Worm (Caenorhabditis elegans): ENCODE measurements around the gene egl-21.

The egl-21 gene

ce11 chrIV:10506016-10506415 lies 24.4 kb upstream of the egl-21 start:
- TF ChIP-seq R02D3.7 (tag; optimal IDR thresholded peaks at IDR 0.05) (no peak), elt-2 (tag; optimal IDR thresholded peaks at IDR 0.05) (peak; percentile 53), pqm-1 (tag; optimal IDR thresholded peaks at IDR 0.05) (peak; percentile 63), nfya-1 (tag; optimal IDR thresholded peaks at IDR 0.05; ENCODE audit: insufficient read depth) (peak; percentile 29), jun-1 (tag; optimal IDR thresholded peaks at IDR 0.05) (no peak), mdl-1 (tag; optimal IDR thresholded peaks at IDR 0.05) (no peak)

ce11 chrIV:10505016-10505415 lies 23.4 kb upstream of the egl-21 start:
- TF ChIP-seq mml-1 (tag; optimal IDR thresholded peaks at IDR 0.05), result no peak
- peak; percentile 14 for TF ChIP-seq egl-5 (tag; optimal IDR thresholded peaks at IDR 0.05)
- no peak for TF ChIP-seq elt-2 (tag; optimal IDR thresholded peaks at IDR 0.05)

- no peak for TF ChIP-seq jun-1 (tag; optimal IDR thresholded peaks at IDR 0.05)
- TF ChIP-seq ztf-11 (tag; optimal IDR thresholded peaks at IDR 0.05), result no peak
- peak; percentile 83 for TF ChIP-seq nfya-1 (tag; optimal IDR thresholded peaks at IDR 0.05; ENCODE audit: insufficient read depth)
- TF ChIP-seq hmg-11 (tag; optimal IDR thresholded peaks at IDR 0.05), result peak; percentile 62
- peak; percentile 84 for TF ChIP-seq pha-4 (tag; optimal IDR thresholded peaks at IDR 0.05)
- no peak for TF ChIP-seq fkh-2 (tag; optimal IDR thresholded peaks at IDR 0.05)
- TF ChIP-seq ceh-9 (tag; optimal IDR thresholded peaks at IDR 0.05), result no peak
- TF ChIP-seq elt-2 (tag; optimal IDR thresholded peaks at IDR 0.05), result peak; percentile 41
- TF ChIP-seq skn-1 (tag; optimal IDR thresholded peaks at IDR 0.05), result peak; percentile 25
- peak; percentile 77 for TF ChIP-seq lin-39 (tag; optimal IDR thresholded peaks at IDR 0.05)
- TF ChIP-seq snpc-4 (tag; optimal IDR thresholded peaks at IDR 0.05), result peak; percentile 31
- TF ChIP-seq nhr-67 (tag; optimal IDR thresholded peaks at IDR 0.05), result no peak
- TF ChIP-seq daf-12 (tag; optimal IDR thresholded peaks at IDR 0.05), result no peak
- peak; percentile 81 for TF ChIP-seq ceh-28 (tag; optimal IDR thresholded peaks at IDR 0.05)
- no peak for TF ChIP-seq sea-2 (GFP tag; optimal IDR thresholded peaks at IDR 0.05)
- peak; percentile 50 for TF ChIP-seq tbx-2 (tag; optimal IDR thresholded peaks at IDR 0.05)
- no peak for TF ChIP-seq nhr-77 (tag; optimal IDR thresholded peaks at IDR 0.05)
- TF ChIP-seq fkh-10 (GFP tag; optimal IDR thresholded peaks at IDR 0.05), result peak; percentile 90
- no peak for TF ChIP-seq elt-3 (tag; optimal IDR thresholded peaks at IDR 0.05)
- TF ChIP-seq lsy-12 (tag; optimal IDR thresholded peaks at IDR 0.05), result peak; percentile 23
- no peak for TF ChIP-seq nhr-28 (tag; optimal IDR thresholded peaks at IDR 0.05)
- no peak for TF ChIP-seq ceh-16 (tag; optimal IDR thresholded peaks at IDR 0.05)
- TF ChIP-seq lin-15B (tag; optimal IDR thresholded peaks at IDR 0.05), result peak; percentile 34
Measured at ce11 chrIV:10503750-10504232, 22.1 kb upstream of the egl-21 start.

ce11 chrIV:10502345-10502744 lies 20.7 kb upstream of the egl-21 start:
- no peak for TF ChIP-seq mml-1 (tag; optimal IDR thresholded peaks at IDR 0.05)
- TF ChIP-seq hmg-11 (tag; optimal IDR thresholded peaks at IDR 0.05), result no peak
- TF ChIP-seq ama-1 (optimal IDR thresholded peaks at IDR 0.05), result peak; percentile 29
- TF ChIP-seq elt-1 (tag; optimal IDR thresholded peaks at IDR 0.05), result no peak
- no peak for TF ChIP-seq nhr-67 (tag; optimal IDR thresholded peaks at IDR 0.05)
- TF ChIP-seq fos-1 (tag; optimal IDR thresholded peaks at IDR 0.05), result no peak
- TF ChIP-seq jun-1 (tag; optimal IDR thresholded peaks at IDR 0.05), result peak; percentile 54
- TF ChIP-seq pha-4 (tag; optimal IDR thresholded peaks at IDR 0.05), result peak; percentile 96
- no peak for TF ChIP-seq lsy-12 (tag; optimal IDR thresholded peaks at IDR 0.05)
- TF ChIP-seq elt-3 (tag; optimal IDR thresholded peaks at IDR 0.05), result no peak
- TF ChIP-seq ceh-28 (tag; optimal IDR thresholded peaks at IDR 0.05), result peak; percentile 59
- peak; percentile 97 for TF ChIP-seq pqm-1 (tag; optimal IDR thresholded peaks at IDR 0.05)
- TF ChIP-seq skn-1 (tag; optimal IDR thresholded peaks at IDR 0.05), result peak; percentile 76
- no peak for TF ChIP-seq nhr-77 (tag; optimal IDR thresholded peaks at IDR 0.05)
- TF ChIP-seq nhr-76 (tag; optimal IDR thresholded peaks at IDR 0.05), result no peak
- no peak for TF ChIP-seq eor-1 (tag; optimal IDR thresholded peaks at IDR 0.05)
- no peak for TF ChIP-seq ztf-11 (tag; optimal IDR thresholded peaks at IDR 0.05)
- no peak for TF ChIP-seq aly-2 (tag; optimal IDR thresholded peaks at IDR 0.05)
- peak; percentile 59 for TF ChIP-seq nfya-1 (tag; optimal IDR thresholded peaks at IDR 0.05; ENCODE audit: insufficient read depth)
- peak; percentile 88 for TF ChIP-seq elt-2 (tag; optimal IDR thresholded peaks at IDR 0.05)
- TF ChIP-seq nhr-237 (tag; optimal IDR thresholded peaks at IDR 0.05), result no peak
- TF ChIP-seq egl-5 (tag; optimal IDR thresholded peaks at IDR 0.05), result peak; percentile 45
- peak; percentile 60 for TF ChIP-seq mdl-1 (tag; optimal IDR thresholded peaks at IDR 0.05)
- TF ChIP-seq nhr-11 (tag; optimal IDR thresholded peaks at IDR 0.05), result peak; percentile 20
